Fruit fly (Drosophila melanogaster) whole organism, embryonic: ENCODE results near the gene CG42489.

Experiments used
- CG11093 ChIP-seq: fragments of 200-800 bp; sonication (Bioruptor generic); IDR thresholded peaks from 3 replicates; pipeline ENCODE4 v1.3.6; 2022; ENCODE audit warnings: missing biosample characterization, missing genetic modification characterization
- CG11456 ChIP-seq: fragments of 200-800 bp; sonication (Bioruptor generic); IDR thresholded peaks from 3 replicates; pipeline ENCODE4 v1.3.6; 2022; ENCODE audit warnings: missing biosample characterization, missing genetic modification characterization
- CG11696 ChIP-seq: fragments of 200-800 bp; sonication (Bioruptor generic); IDR thresholded peaks from 2 replicates; pipeline ENCODE4 v1.3.6; 2022; ENCODE audit warnings: missing biosample characterization, missing genetic modification characterization
- CG12299 ChIP-seq: fragments of 200-800 bp; sonication (Bioruptor generic); optimal IDR thresholded peaks from 2 replicates; lab custom pipeline; 2018; ENCODE audit warnings: missing biosample characterization, mild to moderate bottlenecking, missing genetic modification characterization
- CG13775 ChIP-seq: fragments of 200-800 bp; sonication (Bioruptor generic); optimal IDR thresholded peaks from 3 replicates; lab custom pipeline; 2017; ENCODE audit warnings: missing biosample characterization, mild to moderate bottlenecking, missing genetic modification characterization
- CG13894 ChIP-seq: fragments of 200-800 bp; sonication (Bioruptor generic); optimal IDR thresholded peaks from 3 replicates; lab custom pipeline; 2018; ENCODE audit warnings: missing biosample characterization, mild to moderate bottlenecking, missing genetic modification characterization, moderate library complexity
- CG17385 ChIP-seq: fragments of 200-800 bp; sonication (Bioruptor generic); optimal IDR thresholded peaks from 3 replicates; lab custom pipeline; 2018; ENCODE audit warnings: missing biosample characterization, mild to moderate bottlenecking, missing genetic modification characterization
- CG1832 ChIP-seq: fragments of 200-800 bp; sonication (Bioruptor generic); optimal IDR thresholded peaks from 2 replicates; lab custom pipeline; 2017; ENCODE audit warnings: missing biosample characterization, mild to moderate bottlenecking, missing genetic modification characterization, inconsistent platforms
- CG18764 ChIP-seq: fragments of 200-800 bp; sonication (Bioruptor generic); optimal IDR thresholded peaks from 3 replicates; lab custom pipeline; 2016; ENCODE audit warnings: missing biosample characterization, missing genetic modification characterization
- CG2678 ChIP-seq: fragments of 200-800 bp; sonication (Bioruptor generic); optimal IDR thresholded peaks from 3 replicates; lab custom pipeline; 2019; ENCODE audit warnings: missing biosample characterization, mild to moderate bottlenecking, missing genetic modification characterization, moderate library complexity
- CG4328 ChIP-seq: fragments of 200-800 bp; sonication (Bioruptor generic); optimal IDR thresholded peaks from 3 replicates; lab custom pipeline; 2017; ENCODE audit warnings: missing biosample characterization, missing genetic modification reagents, missing genetic modification characterization
- CG4617 ChIP-seq: fragments of 200-800 bp; sonication (Bioruptor generic); optimal IDR thresholded peaks from 3 replicates; lab custom pipeline; 2016; ENCODE audit warnings: missing biosample characterization, missing genetic modification characterization, borderline replicate concordance
- CG4730 ChIP-seq: fragments of 200-800 bp; sonication (Bioruptor generic); IDR thresholded peaks from 2 replicates; pipeline ENCODE4 v1.3.6; 2022; ENCODE audit warnings: missing biosample characterization, missing genetic modification characterization
- CG6854 ChIP-seq: fragments of 200-800 bp; sonication (Bioruptor generic); optimal IDR thresholded peaks from 3 replicates; lab custom pipeline; 2017; ENCODE audit warnings: missing biosample characterization, mild to moderate bottlenecking, missing genetic modification characterization
- CG7928 ChIP-seq: fragments of 200-800 bp; sonication (Bioruptor generic); optimal IDR thresholded peaks from 2 replicates; lab custom pipeline; 2017; ENCODE audit warnings: missing biosample characterization, mild to moderate bottlenecking, missing genetic modification characterization
- CG8359 ChIP-seq: fragments of 200-800 bp; sonication (Bioruptor generic); optimal IDR thresholded peaks from 2 replicates; lab custom pipeline; 2017; ENCODE audit warnings: missing biosample characterization, mild to moderate bottlenecking, missing genetic modification characterization, borderline replicate concordance
- CG8944 ChIP-seq: fragments of 200-800 bp; sonication (Bioruptor generic); optimal IDR thresholded peaks from 3 replicates; lab custom pipeline; 2016; ENCODE audit warnings: missing biosample characterization, missing genetic modification characterization
- ERR ChIP-seq: fragments of 200-800 bp; sonication (Bioruptor generic); optimal IDR thresholded peaks from 2 replicates; lab custom pipeline; 2016; ENCODE audit warnings: missing biosample characterization, missing genetic modification characterization
- Hey ChIP-seq: fragments of 200-800 bp; sonication (Bioruptor generic); optimal IDR thresholded peaks from 3 replicates; lab custom pipeline; 2018; ENCODE audit warnings: missing biosample characterization, mild to moderate bottlenecking, missing genetic modification characterization
- Hmr ChIP-seq: fragments of 200-800 bp; sonication (Bioruptor generic); optimal IDR thresholded peaks from 3 replicates; lab custom pipeline; 2017; ENCODE audit warnings: mild to moderate bottlenecking, missing biosample characterization, missing genetic modification reagents, missing genetic modification characterization
- Hr51 ChIP-seq, 2 experiments: fragments of 200-800 bp; sonication (Bioruptor generic); optimal IDR thresholded peaks; 2 replicates in 1 of 2; 3 replicates in 1 of 2; lab custom pipeline; 2016 to 2018; ENCODE audit warnings: missing biosample characterization in 2 of 2, missing genetic modification characterization in 2 of 2, mild to moderate bottlenecking in 1 of 2, moderate library complexity in 1 of 2
- PHDP ChIP-seq: fragments of 200-800 bp; sonication (Bioruptor generic); optimal IDR thresholded peaks from 3 replicates; lab custom pipeline; 2018; ENCODE audit warnings: missing biosample characterization, mild to moderate bottlenecking, missing genetic modification characterization, moderate library complexity
- Ravus ChIP-seq: fragments of 200-800 bp; sonication (Bioruptor generic); IDR thresholded peaks from 2 replicates; pipeline ENCODE4 v1.3.6; 2022; ENCODE audit warnings: missing biosample characterization, missing genetic modification characterization
- Xbp1 ChIP-seq: fragments of 200-800 bp; sonication (Bioruptor generic); optimal IDR thresholded peaks from 3 replicates; lab custom pipeline; 2016; ENCODE audit warnings: missing biosample characterization, mild to moderate bottlenecking, missing genetic modification characterization
- ac ChIP-seq: fragments of 200-800 bp; sonication (Bioruptor generic); optimal IDR thresholded peaks from 3 replicates; lab custom pipeline; 2017; ENCODE audit warnings: missing biosample characterization, mild to moderate bottlenecking, missing genetic modification characterization
- ash1 ChIP-seq: fragments of 200-800 bp; sonication (Bioruptor generic); optimal IDR thresholded peaks from 2 replicates; lab custom pipeline; 2018; ENCODE audit warnings: missing biosample characterization, mild to moderate bottlenecking, missing genetic modification characterization
- ato ChIP-seq: fragments of 200-800 bp; sonication (Bioruptor generic); IDR thresholded peaks from 2 replicates; pipeline ENCODE4 v1.3.6; 2022; ENCODE audit warnings: missing biosample characterization, missing genetic modification characterization; ENCODE audit not compliant: partially characterized antibody
- btn ChIP-seq: fragments of 200-800 bp; sonication (Bioruptor generic); optimal IDR thresholded peaks from 2 replicates; lab custom pipeline; 2016; ENCODE audit warnings: missing biosample characterization, missing genetic modification characterization
- crc ChIP-seq: fragments of 200-800 bp; sonication (Bioruptor generic); optimal IDR thresholded peaks from 2 replicates; lab custom pipeline; 2016; ENCODE audit warnings: missing biosample characterization, missing genetic modification characterization
- dmrt11E ChIP-seq: fragments of 200-800 bp; sonication (Bioruptor generic); optimal IDR thresholded peaks from 3 replicates; lab custom pipeline; 2018; ENCODE audit warnings: missing biosample characterization, mild to moderate bottlenecking, missing genetic modification characterization, moderate library complexity
- emc ChIP-seq: fragments of 200-800 bp; sonication (Bioruptor generic); optimal IDR thresholded peaks from 2 replicates; lab custom pipeline; 2016; ENCODE audit warnings: missing biosample characterization, missing genetic modification characterization
- esg ChIP-seq: fragments of 200-800 bp; sonication (Bioruptor generic); conservative IDR thresholded peaks from 2 replicates; pipeline ENCODE4 v1.3.6; 2022; ENCODE audit warnings: missing biosample characterization, missing genetic modification characterization
- fd102C ChIP-seq: fragments of 200-800 bp; sonication (Bioruptor generic); optimal IDR thresholded peaks from 2 replicates; lab custom pipeline; 2018; ENCODE audit warnings: missing biosample characterization, mild to moderate bottlenecking, missing genetic modification characterization, moderate library complexity
- fd96Cb ChIP-seq: fragments of 200-800 bp; sonication (Bioruptor generic); optimal IDR thresholded peaks from 2 replicates; lab custom pipeline; 2018; ENCODE audit warnings: missing biosample characterization, mild to moderate bottlenecking, missing genetic modification characterization, moderate library complexity
- fru ChIP-seq: fragments of >200 bp; optimal IDR thresholded peaks from 2 replicates; lab custom pipeline; 2017
- her ChIP-seq: fragments of 200-800 bp; sonication (Bioruptor generic); optimal IDR thresholded peaks from 2 replicates; lab custom pipeline; 2016; ENCODE audit warnings: missing biosample characterization, missing genetic modification characterization
- klu ChIP-seq: fragments of 200-800 bp; sonication (Bioruptor generic); IDR thresholded peaks from 2 replicates; pipeline ENCODE4 v1.3.6; 2022; ENCODE audit warnings: missing biosample characterization, missing genetic modification characterization
- lov ChIP-seq, 2 experiments: fragments of 200-800 bp in 1 of 2; fragments of >200 bp in 1 of 2; sonication (Bioruptor generic) in 1 of 2; IDR thresholded peaks in 1 of 2; optimal IDR thresholded peaks in 1 of 2; 2 replicates in 1 of 2; 3 replicates in 1 of 2; pipeline versions ENCODE4 v1.3.6 to Lab custom; 2017 to 2022; ENCODE audit warnings: missing biosample characterization in 1 of 2, missing genetic modification characterization in 1 of 2
- repo ChIP-seq: fragments of 200-800 bp; sonication (Bioruptor generic); optimal IDR thresholded peaks from 2 replicates; lab custom pipeline; 2016; ENCODE audit warnings: missing biosample characterization, missing genetic modification characterization
- run ChIP-seq: fragments of 200-800 bp; sonication (Bioruptor generic); optimal IDR thresholded peaks from 3 replicates; lab custom pipeline; 2018; ENCODE audit warnings: missing biosample characterization, mild to moderate bottlenecking, missing genetic modification characterization
- sc ChIP-seq, 3 experiments: fragments of >200 bp in 2 of 3; fragments of 200-800 bp in 1 of 3; sonication (Bioruptor generic) in 1 of 3; optimal IDR thresholded peaks; 2 replicates in 2 of 3; 3 replicates in 1 of 3; lab custom pipeline; 2017; ENCODE audit warnings: mild to moderate bottlenecking in 1 of 3, missing biosample characterization in 1 of 3, missing genetic modification characterization in 1 of 3, missing genetic modification reagents in 1 of 3
- schlank ChIP-seq: fragments of 200-800 bp; sonication (Bioruptor generic); optimal IDR thresholded peaks from 2 replicates; lab custom pipeline; 2018; ENCODE audit warnings: missing biosample characterization, mild to moderate bottlenecking, missing genetic modification characterization
- scrt ChIP-seq: fragments of 200-800 bp; sonication (Bioruptor generic); optimal IDR thresholded peaks from 2 replicates; lab custom pipeline; 2018; ENCODE audit warnings: missing biosample characterization, mild to moderate bottlenecking, missing genetic modification characterization, moderate library complexity
- stc ChIP-seq: fragments of 200-800 bp; sonication (Bioruptor generic); IDR thresholded peaks from 2 replicates; pipeline ENCODE4 v1.3.6; 2022; ENCODE audit warnings: missing biosample characterization, missing genetic modification characterization
- tup ChIP-seq: fragments of 200-800 bp; sonication (Bioruptor generic); optimal IDR thresholded peaks from 2 replicates; lab custom pipeline; 2016; ENCODE audit warnings: missing biosample characterization, mild to moderate bottlenecking, missing genetic modification characterization, moderate library complexity
- zfh1 ChIP-seq: fragments of 200-800 bp; sonication (Bioruptor generic); IDR thresholded peaks from 3 replicates; pipeline ENCODE4 v1.3.6; 2022; ENCODE audit warnings: missing biosample characterization, missing genetic modification characterization

The CG42489 gene

dm6 chr3R:8663668-8664283 is 9.2 kb upstream of the CG42489 start, which contains the start of gene CG8032 (continued):
- TF ChIP-seq PHDP (peak; percentile 30), klu (GFP tag; lab: Robert Waterston, UW) (no peak), Ravus (GFP tag; lab: Robert Waterston, UW) (no peak), scrt (GFP tag; lab: Kevin White, UChicago) (no peak), CG4328 (GFP tag; lab: Kevin White, UChicago) (peak; percentile 53), btn (GFP tag; lab: Kevin White, UChicago) (no peak), CG2678 (tag; lab: Kevin White, UChicago) (peak; percentile 43), CG6854 (GFP tag; lab: Kevin White, UChicago) (no peak), ash1 (GFP tag; lab: Kevin White, UChicago) (no peak), fd96Cb (no peak), tup (GFP tag; lab: Kevin White, UChicago) (no peak), Xbp1 (GFP tag; lab: Kevin White, UChicago) (peak; percentile 56), CG13894 (tag; lab: Kevin White, UChicago) (peak; percentile 46), CG12299 (tag; lab: Kevin White, UChicago) (no peak), fru (lab: Kevin White, UChicago) (no peak), CG4617 (peak; percentile 61), ERR (GFP tag; lab: Kevin White, UChicago) (no peak), CG17385 (GFP tag; lab: Kevin White, UChicago) (peak; percentile 11), CG1832 (GFP tag; lab: Kevin White, UChicago) (no peak), repo (GFP tag; lab: Kevin White, UChicago) (no peak), CG7928 (GFP tag; lab: Kevin White, UChicago) (no peak), schlank (no peak), CG11456 (GFP tag; lab: Robert Waterston, UW) (no peak), zfh1 (GFP tag; lab: Robert Waterston, UW) (peak; percentile 59; the same call in 2 of the 3 replicates), ato (no peak), ac (no peak), dmrt11E (peak; percentile 0), Hmr (GFP tag; lab: Kevin White, UChicago) (peak; percentile 27), Hey (tag; lab: Kevin White, UChicago) (no peak), crc (GFP tag; lab: Kevin White, UChicago) (no peak), CG18764 (no peak), CG11696 (no peak), her (GFP tag; lab: Kevin White, UChicago) (peak; percentile 27), lov (optimal IDR thresholded peaks at IDR 0.05; lab: Kevin White, UChicago) (no peak), lov (GFP tag; IDR thresholded peaks at IDR 0.05; lab: Robert Waterston, UW) (no peak), CG11093 (GFP tag; lab: Robert Waterston, UW) (no peak), run (tag; lab: Kevin White, UChicago) (no peak), sc (optimal IDR thresholded peaks at IDR 0.05; lab: Kevin White, UChicago) (no peak), sc (GFP tag; optimal IDR thresholded peaks at IDR 0.05; lab: Kevin White, UChicago) (no peak), fd102C (no peak), CG4730 (GFP tag; lab: Robert Waterston, UW) (no peak), stc (GFP tag; lab: Robert Waterston, UW) (0 out of 2 replicates have a peak, but pooled peaks have one; percentile 11), emc (GFP tag; lab: Kevin White, UChicago) (peak; percentile 2), CG8359 (GFP tag; lab: Kevin White, UChicago) (no peak), CG13775 (GFP tag; lab: Kevin White, UChicago) (peak; percentile 61), CG8944 (GFP tag; lab: Kevin White, UChicago) (peak; percentile 64), Hr51 (GFP tag; optimal IDR thresholded peaks at IDR 0.05; lab: Kevin White, UChicago) (peak in 1 of 2 experiments; percentile 35), esg (no peak)
